Fruit fly (Drosophila melanogaster): Measurements from ENCODE around the gene Mur89F.

The Mur89F gene

DNA sequence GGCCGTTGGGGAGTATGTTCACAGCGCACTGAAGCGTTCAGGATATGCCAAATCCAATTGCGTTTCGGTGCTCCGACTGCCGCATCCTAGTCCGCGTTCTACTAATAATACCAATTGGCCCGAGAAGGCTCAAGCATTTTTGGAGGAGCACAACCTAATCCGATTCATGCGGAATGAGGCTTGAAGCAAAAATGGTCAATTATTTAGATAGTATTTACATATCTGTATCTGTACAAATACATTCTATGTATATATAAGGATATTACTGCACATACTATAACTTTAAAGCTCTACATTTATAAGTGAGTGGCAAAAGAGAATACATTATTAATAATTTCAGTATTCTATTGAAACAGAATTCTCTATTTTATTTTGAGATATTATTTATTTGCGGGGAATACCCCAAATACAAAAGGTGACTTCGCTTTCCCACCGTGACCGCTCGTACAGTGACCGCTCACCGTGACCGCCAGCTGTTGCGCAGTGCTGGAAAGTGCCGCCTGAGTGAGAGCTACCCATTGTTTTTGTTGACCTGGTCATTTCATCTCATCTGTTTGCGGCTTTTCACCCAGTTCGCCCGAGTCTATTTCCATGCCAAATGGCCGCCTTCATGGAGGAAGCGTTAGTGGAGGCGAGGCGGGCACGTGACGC, 50.4 kb downstream of the Mur89F start, which contains the start of gene CG5292 (continued):
- TF ChIP-seq CG14710 (tag; optimal IDR thresholded peaks at IDR 0.05) (peak; percentile 80), CG12391 (tag; optimal IDR thresholded peaks at IDR 0.05) (peak; percentile 58), vfl (GFP tag; optimal IDR thresholded peaks at IDR 0.05) (peak; percentile 16), CG17802 (tag; optimal IDR thresholded peaks at IDR 0.05) (no peak), sob (GFP tag; IDR thresholded peaks at IDR 0.05) (peak; percentile 83), ttk (GFP tag; IDR thresholded peaks at IDR 0.05) (peak; percentile 35), zen2 (GFP tag; IDR thresholded peaks at IDR 0.05; ENCODE audit: partially characterized antibody) (no peak; the same call in 2 of the 3 replicates), Antp (GFP tag; optimal IDR thresholded peaks at IDR 0.05) (peak; percentile 35), dimm (GFP tag; IDR thresholded peaks at IDR 0.05) (no peak), tin (GFP tag; optimal IDR thresholded peaks at IDR 0.05) (peak; percentile 48), Mad (GFP tag; optimal IDR thresholded peaks at IDR 0.05) (peak; percentile 31), CG12071 (GFP tag; optimal IDR thresholded peaks at IDR 0.05) (no peak), CoRest (tag; optimal IDR thresholded peaks at IDR 0.05) (peak; percentile 73), CG14014 (GFP tag; IDR thresholded peaks at IDR 0.05) (peak; percentile 33; the same call in 1 of the 2 replicates), CG15514 (GFP tag; optimal IDR thresholded peaks at IDR 0.05) (peak; percentile 37), CG7963 (GFP tag; IDR thresholded peaks at IDR 0.05; ENCODE audit: partially characterized antibody) (no peak), CG11093 (GFP tag; IDR thresholded peaks at IDR 0.05) (no peak), CG7357 (GFP tag; IDR thresholded peaks at IDR 0.05) (no peak), CG3726 (GFP tag; IDR thresholded peaks at IDR 0.05) (0 out of 3 replicates have a peak, but pooled peaks have one; percentile 28), H2.0 (GFP tag; IDR thresholded peaks at IDR 0.05) (peak; percentile 26; the same call in 1 of the 2 replicates), E2f1 (GFP tag; IDR thresholded peaks at IDR 0.05) (peak; percentile 54; the same call in 1 of the 2 replicates), vvl (GFP tag; IDR thresholded peaks at IDR 0.05) (peak; percentile 81), pros (GFP tag; optimal IDR thresholded peaks at IDR 0.05) (no peak), pho (GFP tag; optimal IDR thresholded peaks at IDR 0.05) (peak; percentile 50), CG8388 (GFP tag; optimal IDR thresholded peaks at IDR 0.05) (peak; percentile 38), Dll (GFP tag; IDR thresholded peaks at IDR 0.05; ENCODE audit: partially characterized antibody) (peak; percentile 59; the same call in 2 of the 4 replicates), gro (GFP tag; optimal IDR thresholded peaks at IDR 0.05) (no peak), da (GFP tag; optimal IDR thresholded peaks at IDR 0.05) (no peak), mld (GFP tag; IDR thresholded peaks at IDR 0.05; ENCODE audit: partially characterized antibody) (peak; percentile 56; the same call in 1 of the 3 replicates), caup (GFP tag; optimal IDR thresholded peaks at IDR 0.05; ENCODE audit: severe bottlenecking) (peak; percentile 63), CG32532 (GFP tag; IDR thresholded peaks at IDR 0.05) (peak; percentile 80), Oli (tag; optimal IDR thresholded peaks at IDR 0.05) (peak; percentile 33), z (GFP tag; IDR thresholded peaks at IDR 0.05) (no peak), HLHmδ (GFP tag; optimal IDR thresholded peaks at IDR 0.05) (no peak), Fer2 (tag; optimal IDR thresholded peaks at IDR 0.05) (peak; percentile 19), CG18262 (tag; optimal IDR thresholded peaks at IDR 0.05) (no peak), az2 (GFP tag; optimal IDR thresholded peaks at IDR 0.05) (peak; percentile 56), CG17328 (GFP tag; IDR thresholded peaks at IDR 0.05) (peak; percentile 58), B-H1 (GFP tag; IDR thresholded peaks at IDR 0.05) (peak; percentile 45; the same call in 1 of the 3 replicates), CG1792 (GFP tag; optimal IDR thresholded peaks at IDR 0.05) (no peak), CG4328 (GFP tag; optimal IDR thresholded peaks at IDR 0.05) (peak; percentile 51), CG11504 (tag; optimal IDR thresholded peaks at IDR 0.05) (peak; percentile 62), Rfx (GFP tag; IDR thresholded peaks at IDR 0.05) (peak; percentile 79), CG15696 (tag; optimal IDR thresholded peaks at IDR 0.05) (peak; percentile 36), ci (GFP tag; IDR thresholded peaks at IDR 0.05) (peak; percentile 88), D19B (GFP tag; optimal IDR thresholded peaks at IDR 0.05) (peak; percentile 75), CG4730 (GFP tag; IDR thresholded peaks at IDR 0.05) (no peak), en (GFP tag; optimal IDR thresholded peaks at IDR 0.05) (no peak), Meics (GFP tag; optimal IDR thresholded peaks at IDR 0.05) (peak; percentile 58)
